Fruit fly (Drosophila melanogaster): ENCODE results near the gene CG31808.

CG31808 gene

dm6 chr2L:16715841-16716701, at the start of gene CG31808, which contains the start of gene Cyt-c-d:
Gene CG31808, minus strand, starts transcription at chr2L:16716195.
Gene Cyt-c-d, plus strand, starts transcription at chr2L:16715891.
- TF ChIP-seq h (optimal IDR thresholded peaks at IDR 0.05) (no peak), insv (optimal IDR thresholded peaks at IDR 0.05) (no peak), Myc (optimal IDR thresholded peaks at IDR 0.05) (no peak), Sin3A (optimal IDR thresholded peaks at IDR 0.05) (no peak), ttk (optimal IDR thresholded peaks at IDR 0.05) (no peak), psq (optimal IDR thresholded peaks at IDR 0.05) (no peak)

dm6 chr2L:16764480-16764879, 48.5 kb upstream of the CG31808 start:
- no peak for TF ChIP-seq h (optimal IDR thresholded peaks at IDR 0.05)
- no peak for TF ChIP-seq psq (optimal IDR thresholded peaks at IDR 0.05)
- no peak for TF ChIP-seq Myc (optimal IDR thresholded peaks at IDR 0.05)
- no peak for TF ChIP-seq Sin3A (optimal IDR thresholded peaks at IDR 0.05)

dm6 chr2L:16761891-16762290, 45.9 kb upstream of the CG31808 start:
- no peak for TF ChIP-seq psq (optimal IDR thresholded peaks at IDR 0.05)
- TF ChIP-seq Myc (optimal IDR thresholded peaks at IDR 0.05): no peak
- no peak for TF ChIP-seq insv (optimal IDR thresholded peaks at IDR 0.05)
- no peak for TF ChIP-seq h (optimal IDR thresholded peaks at IDR 0.05)
- no peak for TF ChIP-seq Sin3A (optimal IDR thresholded peaks at IDR 0.05)
- TF ChIP-seq ttk (optimal IDR thresholded peaks at IDR 0.05): no peak

- TF ChIP-seq Sin3A (optimal IDR thresholded peaks at IDR 0.05) (no peak), Myc (optimal IDR thresholded peaks at IDR 0.05) (no peak), psq (optimal IDR thresholded peaks at IDR 0.05) (no peak), h (optimal IDR thresholded peaks at IDR 0.05) (no peak), insv (optimal IDR thresholded peaks at IDR 0.05) (no peak), ttk (optimal IDR thresholded peaks at IDR 0.05) (no peak)
Observed at dm6 chr2L:16760504-16761417, 44.8 kb upstream of the CG31808 start, which contains the start of gene ppk17. Gene ppk17, minus strand, starts transcription at chr2L:16760554.

- TF ChIP-seq insv (optimal IDR thresholded peaks at IDR 0.05) (no peak), Myc (optimal IDR thresholded peaks at IDR 0.05) (no peak), Sin3A (optimal IDR thresholded peaks at IDR 0.05) (no peak), ttk (optimal IDR thresholded peaks at IDR 0.05) (no peak), h (optimal IDR thresholded peaks at IDR 0.05) (no peak), psq (optimal IDR thresholded peaks at IDR 0.05) (no peak)
Observed at dm6 chr2L:16754074-16754473, 38.1 kb upstream of the CG31808 start, which contains the start of gene yellow-b. Gene yellow-b, plus strand, starts transcription at chr2L:16754336.

dm6 chr2L:16752340-16752739, 36.3 kb upstream of the CG31808 start:
- TF ChIP-seq Sin3A (optimal IDR thresholded peaks at IDR 0.05) (no peak), psq (optimal IDR thresholded peaks at IDR 0.05) (no peak), ttk (optimal IDR thresholded peaks at IDR 0.05) (no peak), h (optimal IDR thresholded peaks at IDR 0.05) (no peak)

- TF ChIP-seq psq (optimal IDR thresholded peaks at IDR 0.05) (no peak), ttk (optimal IDR thresholded peaks at IDR 0.05) (no peak), Myc (optimal IDR thresholded peaks at IDR 0.05) (no peak), h (optimal IDR thresholded peaks at IDR 0.05) (no peak), Sin3A (optimal IDR thresholded peaks at IDR 0.05) (no peak), insv (optimal IDR thresholded peaks at IDR 0.05) (no peak)
Observed at dm6 chr2L:16747145-16747544, 31.1 kb upstream of the CG31808 start.

dm6 chr2L:16743055-16743805, 27.2 kb upstream of the CG31808 start, which contains the start of the genes LSm7 and BuGZ:
Gene LSm7, minus strand, starts transcription at chr2L:16743100.
Gene BuGZ, plus strand, starts transcription at chr2L:16743405.
- TF ChIP-seq insv (optimal IDR thresholded peaks at IDR 0.05) (no peak), h (optimal IDR thresholded peaks at IDR 0.05) (peak; percentile 36)

dm6 chr2L:16738206-16738900, 22.4 kb upstream of the CG31808 start, which contains the start of the genes glu and ChLD3:
Gene glu, minus strand, starts transcription at chr2L:16738388.
Gene ChLD3, plus strand, starts transcription at chr2L:16738850.
- TF ChIP-seq insv (optimal IDR thresholded peaks at IDR 0.05) (no peak), h (optimal IDR thresholded peaks at IDR 0.05) (no peak), Sin3A (optimal IDR thresholded peaks at IDR 0.05) (no peak), Myc (optimal IDR thresholded peaks at IDR 0.05) (no peak)

dm6 chr2L:16732338-16732892, 16.4 kb upstream of the CG31808 start, which contains the start of gene Nubp1:
Gene Nubp1, plus strand, starts transcription at chr2L:16732550.
- TF ChIP-seq Myc (optimal IDR thresholded peaks at IDR 0.05): no peak
- no peak for TF ChIP-seq h (optimal IDR thresholded peaks at IDR 0.05)
- no peak for TF ChIP-seq Sin3A (optimal IDR thresholded peaks at IDR 0.05)
- TF ChIP-seq insv (optimal IDR thresholded peaks at IDR 0.05): no peak
- TF ChIP-seq psq (optimal IDR thresholded peaks at IDR 0.05): no peak
- TF ChIP-seq ttk (optimal IDR thresholded peaks at IDR 0.05): no peak
